Fruit fly (Drosophila melanogaster): Measurements from ENCODE around the gene CG12147.

dm6 chr3R:5389435-5389834 lies 37.6 kb downstream of the CG12147 start:
- no peak for TF ChIP-seq usp (GFP tag; optimal IDR thresholded peaks at IDR 0.05)
- TF ChIP-seq psq (optimal IDR thresholded peaks at IDR 0.05): no peak
- TF ChIP-seq Dll (optimal IDR thresholded peaks at IDR 0.05): no peak
- TF ChIP-seq EcR (GFP tag; optimal IDR thresholded peaks at IDR 0.05): no peak
